Worm (Caenorhabditis elegans) whole organism, L2 larva: ENCODE data around the gene tofu-6.

Experiments used
- ZK546.5 ChIP-seq: sonication (generic microtip); optimal IDR thresholded peaks from 2 replicates; lab custom pipeline; 2017; ENCODE audit warnings: missing biosample characterization, missing genetic modification characterization
- blmp-1 ChIP-seq: sonication (generic microtip); optimal IDR thresholded peaks from 2 replicates; lab custom pipeline; 2017; ENCODE audit warnings: missing genetic modification characterization, mild to moderate bottlenecking, missing compliant biosample characterization, antibody characterized with exemption, moderate library complexity; ENCODE audit not compliant: insufficient read depth
- dmd-4 ChIP-seq: sonication (generic microtip); optimal IDR thresholded peaks from 2 replicates; lab custom pipeline; 2017; ENCODE audit warnings: missing biosample characterization, missing genetic modification characterization
- elt-1 ChIP-seq: fragments of 150-350 bp; optimal IDR thresholded peaks from 2 replicates; lab custom pipeline; 2014; ENCODE audit warnings: missing biosample characterization, missing genetic modification characterization
- elt-3 ChIP-seq: sonication (generic microtip); optimal IDR thresholded peaks from 2 replicates; lab custom pipeline; 2017; ENCODE audit warnings: missing biosample characterization, missing genetic modification characterization
- lin-11 ChIP-seq: fragments of 150-350 bp; sonication (generic microtip); optimal IDR thresholded peaks from 2 replicates; lab custom pipeline; 2014; ENCODE audit warnings: missing biosample characterization, missing genetic modification characterization, inconsistent platforms, mixed read lengths
- lin-39 ChIP-seq: fragments of 150-350 bp; optimal IDR thresholded peaks from 2 replicates; lab custom pipeline; 2014; ENCODE audit warnings: missing biosample characterization, missing genetic modification reagents, missing genetic modification characterization
- nhr-11 ChIP-seq: fragments of 150-350 bp; optimal IDR thresholded peaks from 2 replicates; lab custom pipeline; 2014; ENCODE audit warnings: missing biosample characterization, missing genetic modification characterization
- skn-1 ChIP-seq: sonication (generic microtip); optimal IDR thresholded peaks from 2 replicates; lab custom pipeline; 2017; ENCODE audit warnings: missing biosample characterization, missing genetic modification characterization
- snpc-4 ChIP-seq: fragments of 150-350 bp; optimal IDR thresholded peaks from 2 replicates; lab custom pipeline; 2014; ENCODE audit warnings: missing biosample characterization, missing genetic modification characterization
- ztf-11 ChIP-seq: sonication (generic microtip); optimal IDR thresholded peaks from 2 replicates; lab custom pipeline; 2017; ENCODE audit warnings: missing biosample characterization, missing genetic modification characterization

DNA sequence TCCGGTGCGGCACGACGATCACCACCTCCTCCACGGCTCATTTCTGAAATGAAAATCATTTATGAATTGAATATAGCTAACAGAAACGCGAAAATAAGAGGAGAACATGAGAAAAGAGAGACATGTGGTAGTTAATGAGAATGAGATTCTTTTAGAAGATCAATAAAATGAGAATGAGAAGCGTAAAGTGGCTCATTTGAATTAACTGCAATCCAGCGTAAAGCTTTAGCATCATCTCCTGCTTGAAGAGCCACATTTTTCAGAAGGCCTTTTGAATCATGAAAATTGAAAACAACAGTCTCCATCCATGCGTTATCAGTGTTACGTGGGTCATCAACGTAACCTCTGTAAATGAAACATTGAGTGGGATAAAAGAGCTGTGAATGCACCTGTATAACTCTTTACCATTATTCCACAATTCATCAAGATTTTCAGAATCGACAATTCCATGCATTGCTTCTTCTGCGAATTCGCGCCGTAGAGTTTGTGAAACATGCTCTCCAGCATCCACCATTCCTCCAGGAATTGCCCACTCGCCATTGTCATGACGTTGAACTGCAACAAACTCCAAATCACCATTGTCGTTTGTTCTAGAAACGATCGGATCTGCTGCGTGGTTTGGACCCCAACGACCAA is 32.1 kb upstream of the tofu-6 start, which contains the start of gene rsp-4:
- no peak for TF ChIP-seq lin-39 (tag; lab: Kevin White, UChicago)
- no peak for TF ChIP-seq ZK546.5 (tag; lab: Kevin White, UChicago)
- TF ChIP-seq elt-3 (tag; lab: Kevin White, UChicago): no peak
- no peak for TF ChIP-seq lin-11 (tag; lab: Kevin White, UChicago)
- no peak for TF ChIP-seq elt-1
- no peak for TF ChIP-seq nhr-11 (tag; lab: Kevin White, UChicago)
- TF ChIP-seq snpc-4 (tag; lab: Kevin White, UChicago): no peak
- no peak for TF ChIP-seq dmd-4
- TF ChIP-seq ztf-11 (tag; lab: Kevin White, UChicago): no peak
- no peak for TF ChIP-seq blmp-1
- TF ChIP-seq skn-1 (tag; lab: Kevin White, UChicago): no peak
